Worm (Caenorhabditis elegans): ENCODE results near the gene rpl-7A.

DNA sequence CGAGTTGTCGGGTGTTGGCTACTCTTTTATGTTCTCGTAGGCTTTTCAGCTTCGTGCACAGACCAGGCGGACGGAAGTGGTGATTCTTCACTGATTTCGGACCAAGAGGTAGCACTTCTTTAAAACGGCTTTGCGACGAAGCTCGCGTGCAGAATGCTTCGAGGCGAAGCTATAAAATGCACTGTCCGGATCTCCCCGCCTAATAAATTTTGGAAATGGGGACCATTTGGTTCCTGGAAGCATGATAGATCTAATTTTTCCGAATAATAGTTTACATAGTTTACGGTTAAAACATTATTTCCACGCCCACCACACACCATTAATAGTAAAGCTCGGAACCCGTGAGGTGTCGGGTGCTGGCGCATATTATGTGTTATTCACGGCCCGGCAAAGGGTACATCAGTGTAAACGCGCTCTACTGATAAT is 42.8 kb downstream of the rpl-7A start:
- no peak for TF ChIP-seq che-1 (tag; optimal IDR thresholded peaks at IDR 0.05)
- TF ChIP-seq nhr-11 (tag; optimal IDR thresholded peaks at IDR 0.05): no peak
- TF ChIP-seq pqm-1 (tag; optimal IDR thresholded peaks at IDR 0.05): no peak
- no peak for TF ChIP-seq tbx-2 (tag; optimal IDR thresholded peaks at IDR 0.05)
- no peak for TF ChIP-seq C08G9.2 (tag; optimal IDR thresholded peaks at IDR 0.05)
- no peak for TF ChIP-seq unc-42 (tag; optimal IDR thresholded peaks at IDR 0.05)
- no peak for TF ChIP-seq rnt-1 (tag; optimal IDR thresholded peaks at IDR 0.05)
- TF ChIP-seq ama-1 (optimal IDR thresholded peaks at IDR 0.05): no peak

Measured in whole organism, late embryonic.